Fruit fly (Drosophila melanogaster) whole organism, embryonic: ENCODE measurements around the gene CG33124.

Experiments
- Ada2b ChIP-seq: fragments of 200-800 bp; sonication (Bioruptor generic); IDR thresholded peaks from 2 replicates; pipeline ENCODE4 v1.3.6; 2022; ENCODE audit warnings: missing biosample characterization, missing genetic modification characterization
- Asciz ChIP-seq: fragments of 200-800 bp; sonication (Bioruptor generic); optimal IDR thresholded peaks from 2 replicates; lab custom pipeline; 2017; ENCODE audit warnings: missing biosample characterization, mild to moderate bottlenecking, missing genetic modification characterization, missing genetic modification reagents
- B-H1 ChIP-seq: fragments of 200-800 bp; sonication (Bioruptor generic); IDR thresholded peaks from 3 replicates; pipeline ENCODE4 v1.3.6; 2022; ENCODE audit warnings: missing biosample characterization, missing genetic modification characterization
- Bdp1 ChIP-seq: fragments of 200-800 bp; sonication (Bioruptor generic); optimal IDR thresholded peaks from 3 replicates; lab custom pipeline; 2016; ENCODE audit warnings: missing biosample characterization, missing genetic modification characterization
- C15 ChIP-seq: fragments of 200-800 bp; sonication (Bioruptor generic); IDR thresholded peaks from 3 replicates; pipeline ENCODE4 v1.3.6; 2022; ENCODE audit warnings: missing biosample characterization, missing genetic modification characterization
- CG12155 ChIP-seq: fragments of 200-800 bp; sonication (Bioruptor generic); optimal IDR thresholded peaks from 3 replicates; lab custom pipeline; 2016; ENCODE audit warnings: missing biosample characterization, missing genetic modification characterization
- CG12299 ChIP-seq: fragments of 200-800 bp; sonication (Bioruptor generic); optimal IDR thresholded peaks from 2 replicates; lab custom pipeline; 2018; ENCODE audit warnings: missing biosample characterization, mild to moderate bottlenecking, missing genetic modification characterization
- CG13624 ChIP-seq: fragments of 200-800 bp; sonication (Bioruptor generic); optimal IDR thresholded peaks from 2 replicates; lab custom pipeline; 2016; ENCODE audit warnings: missing biosample characterization, missing genetic modification characterization
- CG13894 ChIP-seq: fragments of 200-800 bp; sonication (Bioruptor generic); optimal IDR thresholded peaks from 3 replicates; lab custom pipeline; 2018; ENCODE audit warnings: missing biosample characterization, mild to moderate bottlenecking, missing genetic modification characterization, moderate library complexity
- CG14014 ChIP-seq: fragments of 200-800 bp; sonication (Bioruptor generic); IDR thresholded peaks from 2 replicates; pipeline ENCODE4 v1.3.6; 2022; ENCODE audit warnings: missing biosample characterization, missing genetic modification characterization
- CG15696 ChIP-seq: fragments of 200-800 bp; sonication (Bioruptor generic); optimal IDR thresholded peaks from 2 replicates; lab custom pipeline; 2019; ENCODE audit warnings: missing biosample characterization, mild to moderate bottlenecking, missing genetic modification characterization, moderate library complexity
- CG1603 ChIP-seq: fragments of 200-800 bp; sonication (Bioruptor generic); optimal IDR thresholded peaks from 2 replicates; lab custom pipeline; 2019; ENCODE audit warnings: missing biosample characterization, mild to moderate bottlenecking, missing genetic modification characterization, moderate library complexity
- CG16863 ChIP-seq: fragments of 200-800 bp; sonication (Bioruptor generic); optimal IDR thresholded peaks from 3 replicates; lab custom pipeline; 2016; ENCODE audit warnings: missing biosample characterization, missing genetic modification characterization
- CG18011 ChIP-seq: fragments of 200-800 bp; sonication (Bioruptor generic); optimal IDR thresholded peaks from 2 replicates; lab custom pipeline; 2017; ENCODE audit warnings: missing biosample characterization, missing genetic modification characterization, mild to moderate bottlenecking, moderate library complexity, missing genotype
- CG2120 ChIP-seq: fragments of 200-800 bp; sonication (Bioruptor generic); optimal IDR thresholded peaks from 3 replicates; lab custom pipeline; 2016; ENCODE audit warnings: missing biosample characterization, missing genetic modification characterization
- CG30431 ChIP-seq: fragments of 200-800 bp; sonication (Bioruptor generic); optimal IDR thresholded peaks from 2 replicates; lab custom pipeline; 2017; ENCODE audit warnings: missing biosample characterization, missing genetic modification characterization
- CG3281 ChIP-seq: fragments of 200-800 bp; sonication (Bioruptor generic); optimal IDR thresholded peaks from 3 replicates; lab custom pipeline; 2017; ENCODE audit warnings: missing biosample characterization, mild to moderate bottlenecking, missing genetic modification characterization
- CG33213 ChIP-seq: fragments of 200-800 bp; sonication (Bioruptor generic); optimal IDR thresholded peaks from 3 replicates; lab custom pipeline; 2016; ENCODE audit warnings: missing biosample characterization, missing genetic modification characterization
- CG4360 ChIP-seq: fragments of 200-800 bp; sonication (Bioruptor generic); IDR thresholded peaks from 2 replicates; pipeline ENCODE4 v1.3.6; 2022; ENCODE audit warnings: missing biosample characterization, missing genetic modification characterization
- CG5953 ChIP-seq: fragments of 200-800 bp; sonication (Bioruptor generic); IDR thresholded peaks from 2 replicates; pipeline ENCODE4 v1.3.6; 2022; ENCODE audit warnings: missing biosample characterization, missing genetic modification characterization
- CG6175 ChIP-seq: fragments of 200-800 bp; sonication (Bioruptor generic); IDR thresholded peaks from 3 replicates; pipeline ENCODE4 v1.3.6; 2022; ENCODE audit warnings: missing biosample characterization, missing genetic modification characterization
- CG6689 ChIP-seq: fragments of 200-800 bp; sonication (Bioruptor generic); IDR thresholded peaks from 2 replicates; pipeline ENCODE4 v1.3.6; 2022; ENCODE audit warnings: missing biosample characterization, missing genetic modification characterization
- CG6813 ChIP-seq: fragments of 200-800 bp; sonication (Bioruptor generic); optimal IDR thresholded peaks from 2 replicates; lab custom pipeline; 2017; ENCODE audit warnings: missing biosample characterization, missing genetic modification characterization, mild to moderate bottlenecking, moderate library complexity, missing genetic modification reagents
- CG7357 ChIP-seq: fragments of 200-800 bp; sonication (Bioruptor generic); IDR thresholded peaks from 3 replicates; pipeline ENCODE4 v1.3.6; 2022; ENCODE audit warnings: missing biosample characterization, missing genetic modification characterization
- CG7928 ChIP-seq: fragments of 200-800 bp; sonication (Bioruptor generic); optimal IDR thresholded peaks from 2 replicates; lab custom pipeline; 2017; ENCODE audit warnings: missing biosample characterization, mild to moderate bottlenecking, missing genetic modification characterization
- CG7987 ChIP-seq: fragments of 200-800 bp; sonication (Bioruptor generic); optimal IDR thresholded peaks from 2 replicates; lab custom pipeline; 2018; ENCODE audit warnings: missing biosample characterization, mild to moderate bottlenecking, missing genetic modification characterization, moderate library complexity
- CG8765 ChIP-seq: fragments of 200-800 bp; sonication (Bioruptor generic); IDR thresholded peaks from 2 replicates; pipeline ENCODE4 v1.3.6; 2022; ENCODE audit warnings: missing biosample characterization, missing genetic modification characterization
- Dip3 ChIP-seq: fragments of 200-800 bp; sonication (Bioruptor generic); optimal IDR thresholded peaks from 3 replicates; lab custom pipeline; 2016; ENCODE audit warnings: missing biosample characterization, missing genetic modification characterization
- Dp ChIP-seq: fragments of 200-800 bp; sonication (Bioruptor generic); optimal IDR thresholded peaks from 2 replicates; lab custom pipeline; 2018; ENCODE audit warnings: missing biosample characterization, mild to moderate bottlenecking, missing genetic modification characterization, moderate library complexity
- Elba2 ChIP-seq: fragments of 200-800 bp; sonication (Bioruptor generic); optimal IDR thresholded peaks from 3 replicates; lab custom pipeline; 2016; ENCODE audit warnings: missing biosample characterization, missing genetic modification characterization
- GATAe ChIP-seq: fragments of 200-800 bp; sonication (Bioruptor generic); conservative IDR thresholded peaks from 2 replicates; pipeline ENCODE4 v1.3.6; 2022; ENCODE audit warnings: missing biosample characterization, missing genetic modification characterization
- HmgZ ChIP-seq: fragments of 200-800 bp; sonication (Bioruptor generic); optimal IDR thresholded peaks from 2 replicates; lab custom pipeline; 2018; ENCODE audit warnings: missing biosample characterization, mild to moderate bottlenecking, missing genetic modification characterization
- Hmr ChIP-seq: fragments of 200-800 bp; sonication (Bioruptor generic); optimal IDR thresholded peaks from 3 replicates; lab custom pipeline; 2017; ENCODE audit warnings: mild to moderate bottlenecking, missing biosample characterization, missing genetic modification reagents, missing genetic modification characterization
- Hr39 ChIP-seq: fragments of >200 bp; optimal IDR thresholded peaks from 2 replicates; lab custom pipeline; 2017
- Lim3 ChIP-seq: fragments of 200-800 bp; sonication (Bioruptor generic); IDR thresholded peaks from 2 replicates; pipeline ENCODE4 v1.3.6; 2022; ENCODE audit warnings: missing biosample characterization, missing genetic modification characterization
- Max ChIP-seq: fragments of 200-800 bp; sonication (Bioruptor generic); optimal IDR thresholded peaks from 2 replicates; lab custom pipeline; 2016; ENCODE audit warnings: missing biosample characterization, mild to moderate bottlenecking, missing genetic modification characterization
- Mes4 ChIP-seq: fragments of 200-800 bp; sonication (Bioruptor generic); optimal IDR thresholded peaks from 2 replicates; lab custom pipeline; 2016; ENCODE audit warnings: missing biosample characterization, missing genetic modification characterization
- Ptx1 ChIP-seq: fragments of 200-800 bp; sonication (Bioruptor generic); IDR thresholded peaks from 2 replicates; pipeline ENCODE4 v1.3.6; 2022; ENCODE audit warnings: missing biosample characterization, missing genetic modification characterization
- Sry-β ChIP-seq: fragments of 200-800 bp; sonication (Bioruptor generic); optimal IDR thresholded peaks from 2 replicates; lab custom pipeline; 2018; ENCODE audit warnings: missing biosample characterization, mild to moderate bottlenecking, missing genetic modification characterization, moderate library complexity
- Sry-δ ChIP-seq: fragments of 200-800 bp; sonication (Bioruptor generic); optimal IDR thresholded peaks from 2 replicates; lab custom pipeline; 2016; ENCODE audit warnings: missing biosample characterization, missing genetic modification characterization
- Ssrp ChIP-seq: fragments of 200-800 bp; sonication (Bioruptor generic); optimal IDR thresholded peaks from 2 replicates; lab custom pipeline; 2018; ENCODE audit warnings: missing biosample characterization, mild to moderate bottlenecking, missing genetic modification characterization, moderate library complexity
- Xrp1 ChIP-seq: fragments of 200-800 bp; sonication (Bioruptor generic); IDR thresholded peaks from 2 replicates; pipeline ENCODE4 v1.3.6; 2022; ENCODE audit warnings: missing biosample characterization, missing genetic modification characterization
- amos ChIP-seq: fragments of 200-800 bp; sonication (Bioruptor generic); IDR thresholded peaks from 2 replicates; pipeline ENCODE4 v1.3.6; 2022; ENCODE audit warnings: missing biosample characterization, missing genetic modification characterization; ENCODE audit not compliant: partially characterized antibody
- en ChIP-seq: fragments of 200-800 bp; sonication (Bioruptor generic); optimal IDR thresholded peaks from 2 replicates; lab custom pipeline; 2016; ENCODE audit warnings: missing biosample characterization, missing genetic modification characterization
- inv ChIP-seq: fragments of 200-800 bp; sonication (Bioruptor generic); IDR thresholded peaks from 2 replicates; pipeline ENCODE4 v1.3.6; 2022; ENCODE audit warnings: missing biosample characterization, missing genetic modification characterization; ENCODE audit not compliant: partially characterized antibody
- lov ChIP-seq, 2 experiments: fragments of 200-800 bp in 1 of 2; fragments of >200 bp in 1 of 2; sonication (Bioruptor generic) in 1 of 2; IDR thresholded peaks in 1 of 2; optimal IDR thresholded peaks in 1 of 2; 2 replicates in 1 of 2; 3 replicates in 1 of 2; pipeline versions ENCODE4 v1.3.6 to Lab custom; 2017 to 2022; ENCODE audit warnings: missing biosample characterization in 1 of 2, missing genetic modification characterization in 1 of 2
- org-1 ChIP-seq: fragments of 200-800 bp; sonication (Bioruptor generic); optimal IDR thresholded peaks from 2 replicates; lab custom pipeline; 2017; ENCODE audit warnings: missing biosample characterization, missing genetic modification characterization
- ssp ChIP-seq: fragments of 200-800 bp; sonication (Bioruptor generic); IDR thresholded peaks from 2 replicates; pipeline ENCODE4 v1.3.6; 2022; ENCODE audit warnings: missing biosample characterization, missing genetic modification characterization
- ttk ChIP-seq: fragments of 200-800 bp; sonication (Bioruptor generic); IDR thresholded peaks from 2 replicates; pipeline ENCODE4 v2.1.2; 2022; ENCODE audit warnings: missing biosample characterization, missing genetic modification characterization
- vnd ChIP-seq: fragments of 200-800 bp; sonication (Bioruptor generic); IDR thresholded peaks from 3 replicates; pipeline ENCODE4 v1.3.6; 2022; ENCODE audit warnings: missing biosample characterization, missing genetic modification characterization; ENCODE audit not compliant: partially characterized antibody
- zfh1 ChIP-seq: fragments of 200-800 bp; sonication (Bioruptor generic); IDR thresholded peaks from 3 replicates; pipeline ENCODE4 v1.3.6; 2022; ENCODE audit warnings: missing biosample characterization, missing genetic modification characterization

CG33124 gene

dm6 chr2L:2179366-2179765 is 29.5 kb downstream of the CG33124 start (continued):
- peak; percentile 54 for TF ChIP-seq CG7987
- peak; percentile 76 for TF ChIP-seq CG1603
- peak; percentile 64 for TF ChIP-seq Ssrp (tag; lab: Kevin White, UChicago)
- peak; percentile 66; the same call in 2 of the 3 replicates for TF ChIP-seq CG7357 (GFP tag; lab: Robert Waterston, UW)
- peak; percentile 24 for TF ChIP-seq CG33213
- TF ChIP-seq CG12299 = peak; percentile 40
- TF ChIP-seq CG18011 (GFP tag; lab: Kevin White, UChicago) = peak; percentile 11
- peak; percentile 60 for TF ChIP-seq CG16863 (GFP tag; lab: Kevin White, UChicago)
- TF ChIP-seq Sry-β (GFP tag; lab: Kevin White, UChicago) = no peak
- TF ChIP-seq CG12155 = peak; percentile 75
- TF ChIP-seq CG7928 (GFP tag; lab: Kevin White, UChicago) = peak; percentile 40
- peak; percentile 54 for TF ChIP-seq CG6813 (GFP tag; lab: Kevin White, UChicago)
- no peak for TF ChIP-seq inv
- TF ChIP-seq Dp (GFP tag; lab: Kevin White, UChicago) = no peak
- peak; percentile 81 for TF ChIP-seq HmgZ (tag; lab: Kevin White, UChicago)
- no peak for TF ChIP-seq Hr39
- TF ChIP-seq B-H1 (GFP tag; lab: Robert Waterston, UW) = peak; percentile 33; the same call in 2 of the 3 replicates
- TF ChIP-seq C15 (GFP tag; lab: Robert Waterston, UW) = 0 out of 3 replicates have a peak, but pooled peaks have one; percentile 38
- TF ChIP-seq Lim3 (GFP tag; lab: Robert Waterston, UW) = no peak
- TF ChIP-seq Mes4 = peak; percentile 35
- no peak for TF ChIP-seq Elba2 (GFP tag; lab: Kevin White, UChicago)
- TF ChIP-seq CG13894 (tag; lab: Kevin White, UChicago) = peak; percentile 31
- TF ChIP-seq zfh1 (GFP tag; lab: Robert Waterston, UW) = peak; percentile 62; the same call in 2 of the 3 replicates
- TF ChIP-seq CG6175 = 0 out of 3 replicates have a peak, but pooled peaks have one; percentile 48
- peak; percentile 78 for TF ChIP-seq Dip3
- TF ChIP-seq ttk (GFP tag; lab: Robert Waterston, UW) = peak; percentile 44
- peak; percentile 14 for TF ChIP-seq CG15696 (tag; lab: Kevin White, UChicago)
- TF ChIP-seq CG2120 (GFP tag; lab: Kevin White, UChicago) = peak; percentile 91
- TF ChIP-seq amos (GFP tag; lab: Robert Waterston, UW) = no peak
- peak; percentile 44 for TF ChIP-seq CG30431 (GFP tag; lab: Kevin White, UChicago)
- 0 out of 2 replicates have a peak, but pooled peaks have one; percentile 6 for TF ChIP-seq CG8765
- peak; percentile 65 for TF ChIP-seq org-1 (GFP tag; lab: Kevin White, UChicago)
- peak; percentile 68; the same call in 1 of the 2 replicates for TF ChIP-seq CG5953
- TF ChIP-seq CG6689 = peak; percentile 58
- TF ChIP-seq Bdp1 (GFP tag; lab: Kevin White, UChicago) = no peak
- TF ChIP-seq Hmr = peak; percentile 79
- TF ChIP-seq CG4360 (GFP tag; lab: Robert Waterston, UW) = no peak
- peak; percentile 22 for TF ChIP-seq Asciz (GFP tag; lab: Kevin White, UChicago)
- TF ChIP-seq ssp (GFP tag; lab: Robert Waterston, UW) = peak; percentile 49
- TF ChIP-seq vnd (GFP tag; lab: Robert Waterston, UW) = no peak
- peak; percentile 83 for TF ChIP-seq Ptx1 (GFP tag; lab: Robert Waterston, UW)
- peak; percentile 15 for TF ChIP-seq en
- peak; percentile 36 for TF ChIP-seq Sry-δ (GFP tag; lab: Kevin White, UChicago)
- TF ChIP-seq GATAe (GFP tag; lab: Robert Waterston, UW) = peak; percentile 85
- TF ChIP-seq Ada2b = peak; percentile 61
- TF ChIP-seq Xrp1 (GFP tag; lab: Robert Waterston, UW) = peak; percentile 56
- TF ChIP-seq CG13624 (GFP tag; lab: Kevin White, UChicago) = peak; percentile 56
- peak; percentile 60 for TF ChIP-seq CG3281 (GFP tag; lab: Kevin White, UChicago)
- TF ChIP-seq Max (GFP tag; lab: Kevin White, UChicago) = peak; percentile 7
- TF ChIP-seq CG14014 = peak; percentile 66
- no peak for TF ChIP-seq lov (optimal IDR thresholded peaks at IDR 0.05; lab: Kevin White, UChicago)
- no peak for TF ChIP-seq lov (GFP tag; IDR thresholded peaks at IDR 0.05; lab: Robert Waterston, UW)
